Worm (Caenorhabditis elegans) whole organism, L3 larva: ENCODE measurements around the gene lips-3.

Experiments
- R02D3.7 ChIP-seq: fragments of 150-350 bp; optimal IDR thresholded peaks from 2 replicates; lab custom pipeline; 2014; ENCODE audit warnings: missing biosample characterization, missing genetic modification characterization
- ZK546.5 ChIP-seq: sonication (generic microtip); optimal IDR thresholded peaks from 2 replicates; lab custom pipeline; 2017; ENCODE audit warnings: missing biosample characterization, missing genetic modification characterization
- ama-1 ChIP-seq: fragments of 150-350 bp; optimal IDR thresholded peaks from 2 replicates; lab custom pipeline; 2018
- ceh-16 ChIP-seq: sonication (generic microtip); optimal IDR thresholded peaks from 2 replicates; lab custom pipeline; 2017; ENCODE audit warnings: missing biosample characterization, missing genetic modification characterization
- ceh-28 ChIP-seq: fragments of 150-350 bp; optimal IDR thresholded peaks from 2 replicates; lab custom pipeline; 2014; ENCODE audit warnings: missing biosample characterization, missing genetic modification reagents, missing genetic modification characterization
- ceh-9 ChIP-seq: sonication (generic microtip); optimal IDR thresholded peaks from 2 replicates; lab custom pipeline; 2018; ENCODE audit warnings: missing biosample characterization, missing genetic modification characterization
- daf-12 ChIP-seq: fragments of 150-350 bp; optimal IDR thresholded peaks from 2 replicates; lab custom pipeline; 2014; ENCODE audit warnings: missing biosample characterization, missing genetic modification reagents, missing genetic modification characterization
- egl-27 ChIP-seq: sonication (generic microtip); optimal IDR thresholded peaks from 4 replicates; lab custom pipeline; 2017; ENCODE audit warnings: missing biosample characterization, missing genetic modification reagents, missing genetic modification characterization
- egl-5 ChIP-seq: fragments of 150-350 bp; optimal IDR thresholded peaks from 2 replicates; lab custom pipeline; 2017; ENCODE audit warnings: missing biosample characterization, missing genetic modification reagents, missing genetic modification characterization, inconsistent platforms
- elt-1 ChIP-seq: fragments of 150-350 bp; optimal IDR thresholded peaks from 2 replicates; lab custom pipeline; 2014; ENCODE audit warnings: missing biosample characterization, missing genetic modification characterization
- elt-2 ChIP-seq: sonication (generic microtip); optimal IDR thresholded peaks from 2 replicates; lab custom pipeline; 2016; ENCODE audit warnings: missing genetic modification reagents, mild to moderate bottlenecking, missing genetic modification characterization, missing compliant biosample characterization
- elt-3 ChIP-seq, 3 experiments: fragments of 150-350 bp in 1 of 3; sonication (generic microtip) in 2 of 3; optimal IDR thresholded peaks; 2 replicates in 2 of 3; 4 replicates in 1 of 3; lab custom pipeline; 2014 to 2017; ENCODE audit warnings: missing biosample characterization in 3 of 3, missing genetic modification characterization in 3 of 3
- eor-1 ChIP-seq, 2 experiments: fragments of 150-350 bp; optimal IDR thresholded peaks; 2 replicates each; lab custom pipeline; 2014 to 2018; ENCODE audit warnings: missing biosample characterization in 2 of 2, missing genetic modification characterization in 2 of 2
- fkh-10 ChIP-seq: sonication (generic microtip); optimal IDR thresholded peaks from 2 replicates; lab custom pipeline; 2017; ENCODE audit warnings: missing biosample characterization, missing genetic modification reagents, missing genetic modification characterization
- fkh-2 ChIP-seq: fragments of 150-350 bp; optimal IDR thresholded peaks from 2 replicates; lab custom pipeline; 2014; ENCODE audit warnings: missing biosample characterization, missing genetic modification reagents, missing genetic modification characterization
- fos-1 ChIP-seq: fragments of 150-350 bp; optimal IDR thresholded peaks from 2 replicates; lab custom pipeline; 2014; ENCODE audit warnings: missing biosample characterization, missing genetic modification characterization
- hmg-11 ChIP-seq: sonication (generic microtip); optimal IDR thresholded peaks from 2 replicates; lab custom pipeline; 2016; ENCODE audit warnings: missing genetic modification characterization, missing compliant biosample characterization
- jun-1 ChIP-seq: fragments of 150-350 bp; optimal IDR thresholded peaks from 2 replicates; lab custom pipeline; 2014; ENCODE audit warnings: missing biosample characterization, missing genetic modification reagents, missing genetic modification characterization
- lin-15B ChIP-seq: fragments of 150-350 bp; optimal IDR thresholded peaks from 2 replicates; lab custom pipeline; 2014; ENCODE audit warnings: missing biosample characterization, missing genetic modification characterization
- lin-39 ChIP-seq: fragments of 150-350 bp; optimal IDR thresholded peaks from 2 replicates; lab custom pipeline; 2018; ENCODE audit warnings: missing biosample characterization, missing genetic modification reagents, missing genetic modification characterization
- lsy-12 ChIP-seq: sonication (generic microtip); optimal IDR thresholded peaks from 2 replicates; lab custom pipeline; 2016; ENCODE audit warnings: mild to moderate bottlenecking, missing genetic modification characterization, missing compliant biosample characterization
- mdl-1 ChIP-seq: fragments of 150-350 bp; optimal IDR thresholded peaks from 2 replicates; lab custom pipeline; 2014; ENCODE audit warnings: missing biosample characterization, missing genetic modification characterization
- mml-1 ChIP-seq: fragments of 150-350 bp; sonication (generic microtip); optimal IDR thresholded peaks from 3 replicates; lab custom pipeline; 2014; ENCODE audit warnings: missing biosample characterization, missing genetic modification characterization
- nfya-1 ChIP-seq: sonication (generic microtip); optimal IDR thresholded peaks from 2 replicates; lab custom pipeline; 2017; ENCODE audit warnings: missing genetic modification characterization, mild to moderate bottlenecking, missing compliant biosample characterization, antibody characterized with exemption, moderate library complexity; ENCODE audit not compliant: insufficient read depth
- nhr-11 ChIP-seq: fragments of 150-350 bp; optimal IDR thresholded peaks from 2 replicates; lab custom pipeline; 2014; ENCODE audit warnings: missing biosample characterization, missing genetic modification characterization
- nhr-12 ChIP-seq: fragments of 150-350 bp; optimal IDR thresholded peaks from 2 replicates; lab custom pipeline; 2014; ENCODE audit warnings: missing biosample characterization, missing genetic modification characterization
- nhr-23 ChIP-seq: fragments of 150-350 bp; optimal IDR thresholded peaks from 2 replicates; lab custom pipeline; 2014; ENCODE audit warnings: missing biosample characterization, missing genetic modification reagents, missing genetic modification characterization
- nhr-237 ChIP-seq: fragments of 150-350 bp; optimal IDR thresholded peaks from 2 replicates; lab custom pipeline; 2014; ENCODE audit warnings: missing biosample characterization, missing genetic modification characterization
- nhr-25 ChIP-seq: sonication (generic microtip); optimal IDR thresholded peaks from 2 replicates; lab custom pipeline; 2017; ENCODE audit warnings: missing biosample characterization, missing genetic modification characterization
- nhr-43 ChIP-seq: sonication (generic microtip); optimal IDR thresholded peaks from 2 replicates; lab custom pipeline; 2016; ENCODE audit warnings: mild to moderate bottlenecking, missing genetic modification characterization, missing compliant biosample characterization; ENCODE audit not compliant: poor library complexity, severe bottlenecking
- nhr-67 ChIP-seq: fragments of 150-350 bp; optimal IDR thresholded peaks from 2 replicates; lab custom pipeline; 2014; ENCODE audit warnings: missing biosample characterization, missing genetic modification characterization
- nhr-76 ChIP-seq: fragments of 150-350 bp; sonication (generic microtip); optimal IDR thresholded peaks from 5 replicates; lab custom pipeline; 2014; ENCODE audit warnings: missing biosample characterization, missing genetic modification characterization
- nhr-77 ChIP-seq: fragments of 150-350 bp; optimal IDR thresholded peaks from 2 replicates; lab custom pipeline; 2014; ENCODE audit warnings: missing biosample characterization, missing genetic modification characterization
- pha-4 ChIP-seq: fragments of 150-350 bp; optimal IDR thresholded peaks from 2 replicates; lab custom pipeline; 2014; ENCODE audit warnings: missing biosample characterization, missing genetic modification reagents, missing genetic modification characterization
- pqm-1 ChIP-seq: fragments of 150-350 bp; optimal IDR thresholded peaks from 2 replicates; lab custom pipeline; 2017; ENCODE audit warnings: missing biosample characterization, missing genetic modification characterization, inconsistent platforms
- skn-1 ChIP-seq: fragments of 150-350 bp; optimal IDR thresholded peaks from 2 replicates; lab custom pipeline; 2014; ENCODE audit warnings: missing biosample characterization, missing genetic modification characterization
- snpc-4 ChIP-seq: fragments of 150-350 bp; optimal IDR thresholded peaks from 2 replicates; lab custom pipeline; 2014; ENCODE audit warnings: missing biosample characterization, missing genetic modification characterization
- tbx-2 ChIP-seq: sonication (generic microtip); optimal IDR thresholded peaks from 2 replicates; lab custom pipeline; 2016; ENCODE audit warnings: mild to moderate bottlenecking, missing genetic modification characterization, missing compliant biosample characterization
- unc-39 ChIP-seq: sonication (generic microtip); optimal IDR thresholded peaks from 4 replicates; lab custom pipeline; 2017; ENCODE audit warnings: missing biosample characterization, missing genetic modification characterization
- unc-62 ChIP-seq: fragments of 150-350 bp; sonication (generic microtip); optimal IDR thresholded peaks from 4 replicates; lab custom pipeline; 2014; ENCODE audit warnings: missing biosample characterization, missing genetic modification reagents, missing genetic modification characterization
- ztf-11 ChIP-seq: fragments of 150-350 bp; optimal IDR thresholded peaks from 2 replicates; lab custom pipeline; 2014; ENCODE audit warnings: missing biosample characterization, missing genetic modification characterization
- ztf-4 ChIP-seq: fragments of 150-350 bp; optimal IDR thresholded peaks from 2 replicates; lab custom pipeline; 2014; ENCODE audit warnings: missing biosample characterization, missing genetic modification characterization

The lips-3 gene

DNA sequence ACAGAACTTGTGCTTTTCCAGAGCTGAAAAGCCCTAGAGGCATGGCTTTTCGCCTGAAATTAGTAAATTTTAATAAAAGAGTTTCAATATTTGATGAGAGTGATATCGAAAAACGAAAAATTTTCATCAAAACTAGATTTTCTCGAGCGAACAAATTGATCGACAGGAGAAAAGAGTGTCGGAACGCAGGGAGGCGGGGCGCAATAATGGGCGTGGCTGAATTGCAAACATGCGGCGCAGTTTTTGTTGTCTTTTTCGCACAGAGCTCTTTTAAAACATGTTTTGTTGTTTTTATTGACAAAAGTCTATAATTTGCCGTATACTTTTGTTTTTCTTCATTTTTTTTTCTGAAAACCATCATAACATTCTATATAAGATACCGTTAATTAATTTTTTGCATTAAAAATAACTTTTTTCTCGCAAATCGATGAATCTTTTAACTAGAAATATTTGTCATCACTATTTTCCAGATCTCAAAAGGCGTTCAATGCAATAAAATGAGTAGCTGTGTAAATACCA lies 37.9 kb upstream of the lips-3 start, which contains the start of the genes sel-5 and wdr-48:
TSS of gene sel-5 (minus strand) at position 53 of the 519 bp plus-strand sequence.
TSS of gene wdr-48 (plus strand) at position 469 of the 519 bp plus-strand sequence.
- TF ChIP-seq nhr-23 (tag; lab: Kevin White, UChicago) (no peak), ceh-9 (tag; lab: Kevin White, UChicago) (no peak), tbx-2 (no peak), lin-15B (tag; lab: Kevin White, UChicago) (peak; percentile 33), egl-5 (tag; lab: Kevin White, UChicago) (no peak), nhr-76 (no peak), lsy-12 (tag; lab: Kevin White, UChicago) (no peak), fkh-2 (tag; lab: Kevin White, UChicago) (no peak), egl-27 (tag; lab: Kevin White, UChicago) (no peak), ceh-16 (tag; lab: Kevin White, UChicago) (no peak), unc-62 (GFP tag; lab: Kevin White, UChicago) (no peak), nhr-77 (no peak), nhr-25 (peak; percentile 51), nfya-1 (tag; lab: Kevin White, UChicago) (peak; percentile 71), nhr-43 (tag; lab: Kevin White, UChicago) (no peak), jun-1 (tag; lab: Kevin White, UChicago) (no peak), R02D3.7 (tag; lab: Kevin White, UChicago) (no peak), lin-39 (tag; lab: Kevin White, UChicago) (peak; percentile 47), daf-12 (tag; lab: Kevin White, UChicago) (no peak), pha-4 (tag; lab: Kevin White, UChicago) (peak; percentile 69), skn-1 (tag; lab: Kevin White, UChicago) (no peak), eor-1 (tag; optimal IDR thresholded peaks at IDR 0.05; lab: Kevin White, UChicago) (no peak), unc-39 (no peak), ztf-4 (tag; lab: Kevin White, UChicago) (no peak), mdl-1 (tag; lab: Kevin White, UChicago) (no peak), hmg-11 (peak; percentile 51), ztf-11 (tag; lab: Kevin White, UChicago) (no peak), ama-1 (lab: Kevin White, UChicago) (no peak), elt-2 (tag; lab: Kevin White, UChicago) (no peak), nhr-67 (tag; lab: Kevin White, UChicago) (no peak)

DNA sequence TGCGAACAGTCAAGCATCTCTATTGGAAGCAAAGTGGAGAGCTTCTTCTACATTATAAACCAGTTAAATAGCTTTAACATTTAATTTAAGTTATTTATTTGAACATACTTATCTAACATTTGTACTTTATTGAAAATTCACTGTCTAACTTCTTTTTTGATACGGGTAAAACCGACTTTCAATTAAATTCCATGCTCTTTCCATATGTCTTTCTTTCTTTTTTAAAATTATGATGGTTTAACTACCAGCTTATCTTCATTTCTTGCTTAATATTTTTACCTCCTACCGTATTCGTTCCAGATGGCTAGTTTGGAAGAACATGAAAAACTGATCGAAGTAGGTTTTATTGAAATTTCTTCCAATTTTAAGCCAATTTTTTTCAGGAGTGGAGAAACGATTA lies 34.8 kb upstream of the lips-3 start, which contains the start of gene F35G12.12:
TSS of gene F35G12.12 (plus strand) at position 301 of the 400 bp plus-strand sequence.
- TF ChIP-seq pqm-1 (tag; lab: Kevin White, UChicago) (no peak), fkh-10 (GFP tag; lab: Kevin White, UChicago) (no peak), mdl-1 (tag; lab: Kevin White, UChicago) (no peak), snpc-4 (tag; lab: Kevin White, UChicago) (no peak), elt-2 (tag; lab: Kevin White, UChicago) (no peak), ZK546.5 (no peak), nhr-11 (tag; lab: Kevin White, UChicago) (no peak), fos-1 (tag; lab: Kevin White, UChicago) (no peak), lin-15B (tag; lab: Kevin White, UChicago) (no peak), tbx-2 (no peak), nhr-67 (tag; lab: Kevin White, UChicago) (no peak), nhr-25 (no peak), lsy-12 (tag; lab: Kevin White, UChicago) (no peak)

DNA sequence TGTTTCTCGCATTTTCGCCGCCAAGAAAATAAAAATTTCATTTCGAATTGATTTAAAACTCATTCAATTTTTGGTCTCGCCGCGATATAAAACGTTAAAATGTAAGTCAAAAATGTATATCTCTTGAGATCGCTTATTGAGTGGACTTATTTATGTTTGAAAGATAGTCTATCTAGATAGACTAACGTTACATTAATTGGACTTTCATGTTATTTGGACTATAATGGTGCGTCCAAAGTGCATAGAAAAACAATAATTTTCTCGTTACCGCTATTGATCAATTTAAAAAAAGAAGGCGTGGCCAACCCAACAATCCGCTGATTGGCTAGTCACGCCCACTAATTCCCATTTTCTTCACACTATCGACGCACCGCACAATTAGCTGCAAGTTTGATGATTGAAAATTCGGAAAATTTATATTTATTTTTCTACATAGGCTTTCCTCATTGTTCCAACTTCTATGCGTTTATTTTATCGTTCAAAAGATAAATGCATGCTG lies 32.2 kb upstream of the lips-3 start, which contains the start of gene F35G12.5:
TSS of gene F35G12.5 (plus strand) at position 51 of the 499 bp plus-strand sequence.
- TF ChIP-seq nfya-1 (tag; lab: Kevin White, UChicago) (peak; percentile 97), nhr-76 (no peak)

DNA sequence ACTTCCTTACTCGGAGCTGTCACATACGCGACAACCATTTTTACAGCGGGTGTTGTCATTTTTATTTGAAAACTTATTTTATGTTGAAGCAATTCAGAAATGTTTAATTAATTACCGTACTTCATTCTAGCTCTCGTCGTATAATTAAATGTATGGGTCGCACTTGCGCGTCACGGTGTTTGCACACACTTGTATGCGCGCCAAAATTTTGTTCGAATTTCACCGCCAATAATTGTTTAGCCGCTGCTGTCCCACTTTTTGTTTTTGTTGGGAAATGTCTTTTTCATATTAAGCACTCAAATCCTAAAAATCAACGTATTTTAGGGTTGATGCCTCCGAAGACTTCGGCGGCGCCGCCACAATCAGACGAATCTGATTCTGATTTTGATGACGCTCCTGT lies 29.2 kb upstream of the lips-3 start, which contains the start of the genes F35G12.7 and smc-4:
TSS of gene F35G12.7 (minus strand) at position 154 of the 400 bp plus-strand sequence.
TSS of gene smc-4 (plus strand) at position 325 of the 400 bp plus-strand sequence.
- TF ChIP-seq elt-3 (tag; optimal IDR thresholded peaks at IDR 0.05; lab: Kevin White, UChicago) (no peak), fos-1 (tag; lab: Kevin White, UChicago) (no peak), nhr-237 (tag; lab: Kevin White, UChicago) (no peak), ceh-28 (tag; lab: Kevin White, UChicago) (peak; percentile 9), hmg-11 (no peak), ceh-9 (tag; lab: Kevin White, UChicago) (no peak), nhr-76 (no peak), nhr-43 (tag; lab: Kevin White, UChicago) (no peak), fkh-2 (tag; lab: Kevin White, UChicago) (no peak), elt-2 (tag; lab: Kevin White, UChicago) (peak; percentile 25), nhr-12 (no peak), lin-15B (tag; lab: Kevin White, UChicago) (peak; percentile 26), pha-4 (tag; lab: Kevin White, UChicago) (peak; percentile 73), mdl-1 (tag; lab: Kevin White, UChicago) (no peak), nhr-11 (tag; lab: Kevin White, UChicago) (no peak), tbx-2 (no peak), nhr-23 (tag; lab: Kevin White, UChicago) (peak; percentile 73), nhr-25 (peak; percentile 32), ZK546.5 (no peak), unc-39 (no peak), elt-1 (tag; lab: Kevin White, UChicago) (no peak), mml-1 (tag; lab: Kevin White, UChicago) (no peak), eor-1 (tag; optimal IDR thresholded peaks at IDR 0.05; lab: Kevin White, UChicago) (no peak), ama-1 (lab: Kevin White, UChicago) (no peak), ztf-4 (tag; lab: Kevin White, UChicago) (no peak), lin-39 (tag; lab: Kevin White, UChicago) (no peak), egl-5 (tag; lab: Kevin White, UChicago) (no peak), pqm-1 (tag; lab: Kevin White, UChicago) (no peak)
